Comparison of ENCODE assay signal across 1 fruit fly cellular context in genomic region chr3R:11557492-11557965, dm6.
TF ChIP-seq lines count a peak whose summit lies in the region.

Gene CG10898, plus strand, starts transcription at chr3R:11557776.

TF ChIP-seq in whole organism, embryonic, 481 proteins besides CTCF, POLR2A, EP300 and RAD21 (continued from another document and continues in another):
- peak in 1 of 2 experiments; percentile 60 for TF ChIP-seq crp (GFP tag; optimal IDR thresholded peaks at IDR 0.05; lab: Kevin White, UChicago)
- TF ChIP-seq H15 (GFP tag; IDR thresholded peaks at IDR 0.05; lab: Robert Waterston, UW), result peak; percentile 81
- TF ChIP-seq CG9727 (GFP tag; optimal IDR thresholded peaks at IDR 0.05; lab: Kevin White, UChicago), result peak; percentile 75
- peak; percentile 83 for TF ChIP-seq Side (GFP tag; optimal IDR thresholded peaks at IDR 0.05; lab: Kevin White, UChicago)
- TF ChIP-seq CG8388 (GFP tag; optimal IDR thresholded peaks at IDR 0.05; lab: Kevin White, UChicago), result peak; percentile 71
- TF ChIP-seq CG10366 (GFP tag; IDR thresholded peaks at IDR 0.05; lab: Robert Waterston, UW), result peak; percentile 86
- peak; percentile 86 for TF ChIP-seq lmd (GFP tag; IDR thresholded peaks at IDR 0.05; lab: Robert Waterston, UW)
- peak; percentile 76 for TF ChIP-seq CG10209 (GFP tag; optimal IDR thresholded peaks at IDR 0.05; lab: Kevin White, UChicago)
- peak; percentile 88 for TF ChIP-seq so (GFP tag; IDR thresholded peaks at IDR 0.05; lab: Robert Waterston, UW)
- peak; percentile 87 for TF ChIP-seq CG30020 (tag; optimal IDR thresholded peaks at IDR 0.05; lab: Kevin White, UChicago)
- peak; percentile 58 for TF ChIP-seq salm (tag; optimal IDR thresholded peaks at IDR 0.05; lab: Kevin White, UChicago)
- peak; percentile 89 for TF ChIP-seq phol (tag; optimal IDR thresholded peaks at IDR 0.05; lab: Kevin White, UChicago)
- no peak for TF ChIP-seq sc (optimal IDR thresholded peaks at IDR 0.05; lab: Kevin White, UChicago)
- TF ChIP-seq sc (GFP tag; optimal IDR thresholded peaks at IDR 0.05; lab: Kevin White, UChicago), result peak; percentile 44
- TF ChIP-seq CG13296 (GFP tag; optimal IDR thresholded peaks at IDR 0.05; lab: Kevin White, UChicago), result peak; percentile 72
- no peak for TF ChIP-seq tll (GFP tag; optimal IDR thresholded peaks at IDR 0.05; lab: Kevin White, UChicago)
- peak; percentile 67 for TF ChIP-seq seq (GFP tag; IDR thresholded peaks at IDR 0.05; lab: Robert Waterston, UW)
- TF ChIP-seq Dref (GFP tag; IDR thresholded peaks at IDR 0.05; lab: Robert Waterston, UW), result peak; percentile 50
- TF ChIP-seq Xrp1 (GFP tag; IDR thresholded peaks at IDR 0.05; lab: Robert Waterston, UW), result peak; percentile 89
- TF ChIP-seq CG7786 (GFP tag; optimal IDR thresholded peaks at IDR 0.05; lab: Kevin White, UChicago), result peak; percentile 83
- TF ChIP-seq crc (GFP tag; optimal IDR thresholded peaks at IDR 0.05; lab: Kevin White, UChicago), result peak; percentile 57
- TF ChIP-seq CG18476 (GFP tag; optimal IDR thresholded peaks at IDR 0.05; lab: Kevin White, UChicago), result peak; percentile 69
- peak; percentile 90 for TF ChIP-seq CG13775 (GFP tag; optimal IDR thresholded peaks at IDR 0.05; lab: Kevin White, UChicago)
- peak; percentile 70 for TF ChIP-seq Mes4 (GFP tag; optimal IDR thresholded peaks at IDR 0.05; lab: Kevin White, UChicago)
- TF ChIP-seq CG14050 (GFP tag; IDR thresholded peaks at IDR 0.05; lab: Robert Waterston, UW), result peak; percentile 79
- TF ChIP-seq zfh1 (GFP tag; IDR thresholded peaks at IDR 0.05; lab: Robert Waterston, UW), result peak; percentile 87
- TF ChIP-seq CrebB (tag; optimal IDR thresholded peaks at IDR 0.05; lab: Kevin White, UChicago), result peak; percentile 71
- TF ChIP-seq CG7357 (GFP tag; IDR thresholded peaks at IDR 0.05; lab: Robert Waterston, UW), result peak; percentile 81
- TF ChIP-seq cg (GFP tag; optimal IDR thresholded peaks at IDR 0.05; lab: Kevin White, UChicago), result no peak
- peak; percentile 74 for TF ChIP-seq sug (tag; optimal IDR thresholded peaks at IDR 0.05; lab: Kevin White, UChicago)
- peak; percentile 70 for TF ChIP-seq gt (GFP tag; IDR thresholded peaks at IDR 0.05; lab: Robert Waterston, UW)
- TF ChIP-seq emc (GFP tag; optimal IDR thresholded peaks at IDR 0.05; lab: Kevin White, UChicago), result peak; percentile 46
- TF ChIP-seq wdn (GFP tag; IDR thresholded peaks at IDR 0.05; lab: Robert Waterston, UW), result peak; percentile 75
- TF ChIP-seq da (GFP tag; optimal IDR thresholded peaks at IDR 0.05; lab: Kevin White, UChicago), result peak; percentile 41
- peak; percentile 62 for TF ChIP-seq nau (GFP tag; optimal IDR thresholded peaks at IDR 0.05; lab: Kevin White, UChicago)
- TF ChIP-seq trh (GFP tag; optimal IDR thresholded peaks at IDR 0.05; lab: Kevin White, UChicago), result peak; percentile 33
- TF ChIP-seq sr (GFP tag; IDR thresholded peaks at IDR 0.05; lab: Robert Waterston, UW), result peak; percentile 50; the same call in 1 of the 3 replicates
- TF ChIP-seq pum (GFP tag; optimal IDR thresholded peaks at IDR 0.05; lab: Kevin White, UChicago), result peak; percentile 90
- TF ChIP-seq CG31441 (GFP tag; IDR thresholded peaks at IDR 0.05; lab: Robert Waterston, UW), result peak; percentile 61
- TF ChIP-seq CG16815 (GFP tag; optimal IDR thresholded peaks at IDR 0.05; lab: Kevin White, UChicago), result peak; percentile 64
- peak; percentile 74 for TF ChIP-seq CG1602 (GFP tag; optimal IDR thresholded peaks at IDR 0.05; lab: Kevin White, UChicago)
- peak; percentile 75 for TF ChIP-seq CG7839 (tag; optimal IDR thresholded peaks at IDR 0.05; lab: Kevin White, UChicago)
- no peak for TF ChIP-seq Hey (tag; optimal IDR thresholded peaks at IDR 0.05; lab: Kevin White, UChicago)
- TF ChIP-seq Usf (GFP tag; optimal IDR thresholded peaks at IDR 0.05; lab: Kevin White, UChicago), result peak; percentile 12
- no peak for TF ChIP-seq pita (GFP tag; optimal IDR thresholded peaks at IDR 0.05; lab: Kevin White, UChicago)
- TF ChIP-seq Stat92E (GFP tag; optimal IDR thresholded peaks at IDR 0.05; lab: Kevin White, UChicago), result no peak
- TF ChIP-seq CG31365 (tag; optimal IDR thresholded peaks at IDR 0.05; lab: Kevin White, UChicago), result peak; percentile 9
- peak; percentile 66 for TF ChIP-seq Poxn (GFP tag; IDR thresholded peaks at IDR 0.05; lab: Robert Waterston, UW)
- peak; percentile 79 for TF ChIP-seq CG18599 (GFP tag; optimal IDR thresholded peaks at IDR 0.05; lab: Kevin White, UChicago)
- 0 out of 2 replicates have a peak, but pooled peaks have one; percentile 28 for TF ChIP-seq CG43689 (GFP tag; IDR thresholded peaks at IDR 0.05; lab: Robert Waterston, UW)
- peak; percentile 13 for TF ChIP-seq btn (GFP tag; optimal IDR thresholded peaks at IDR 0.05; lab: Kevin White, UChicago)
- TF ChIP-seq CG17612 (GFP tag; IDR thresholded peaks at IDR 0.05; lab: Robert Waterston, UW), result peak; percentile 74
- TF ChIP-seq Drgx (GFP tag; IDR thresholded peaks at IDR 0.05; lab: Robert Waterston, UW), result peak; percentile 73
- peak; percentile 87 for TF ChIP-seq pnt (GFP tag; optimal IDR thresholded peaks at IDR 0.05; lab: Kevin White, UChicago)
- TF ChIP-seq eve (GFP tag; optimal IDR thresholded peaks at IDR 0.05; lab: Kevin White, UChicago), result no peak
- TF ChIP-seq CG14710 (tag; optimal IDR thresholded peaks at IDR 0.05; lab: Kevin White, UChicago), result peak; percentile 89
- peak; percentile 66 for TF ChIP-seq Sry-δ (GFP tag; optimal IDR thresholded peaks at IDR 0.05; lab: Kevin White, UChicago)
- peak; percentile 20; the same call in 1 of the 2 replicates for TF ChIP-seq ham (GFP tag; IDR thresholded peaks at IDR 0.05; lab: Robert Waterston, UW)
- TF ChIP-seq CG3281 (GFP tag; optimal IDR thresholded peaks at IDR 0.05; lab: Kevin White, UChicago), result peak; percentile 76
- TF ChIP-seq Myb (GFP tag; optimal IDR thresholded peaks at IDR 0.05; lab: Kevin White, UChicago), result peak; percentile 98
- peak; percentile 83 for TF ChIP-seq Rx (GFP tag; IDR thresholded peaks at IDR 0.05; lab: Robert Waterston, UW)
- peak; percentile 42 for TF ChIP-seq Nf-YB (GFP tag; optimal IDR thresholded peaks at IDR 0.05; lab: Kevin White, UChicago)
- peak; percentile 93 for TF ChIP-seq CG11456 (GFP tag; IDR thresholded peaks at IDR 0.05; lab: Robert Waterston, UW)
- TF ChIP-seq CG7372 (GFP tag; IDR thresholded peaks at IDR 0.05; lab: Robert Waterston, UW), result peak; percentile 77
- peak; percentile 81 for TF ChIP-seq CG17361 (GFP tag; IDR thresholded peaks at IDR 0.05; lab: Robert Waterston, UW)
- TF ChIP-seq Kr (GFP tag; optimal IDR thresholded peaks at IDR 0.05; lab: Kevin White, UChicago), result no peak
- peak; percentile 95 for TF ChIP-seq CHES-1-like (GFP tag; optimal IDR thresholded peaks at IDR 0.05; lab: Kevin White, UChicago)
- peak; percentile 33 for TF ChIP-seq Vsx1 (GFP tag; optimal IDR thresholded peaks at IDR 0.05; lab: Kevin White, UChicago)
- TF ChIP-seq CG15514 (GFP tag; optimal IDR thresholded peaks at IDR 0.05; lab: Kevin White, UChicago), result peak; percentile 80
- TF ChIP-seq lbe (GFP tag; optimal IDR thresholded peaks at IDR 0.05; lab: Kevin White, UChicago), result peak; percentile 36
- TF ChIP-seq nmo (GFP tag; optimal IDR thresholded peaks at IDR 0.05; lab: Kevin White, UChicago), result peak; percentile 93
- TF ChIP-seq CG8281 (tag; optimal IDR thresholded peaks at IDR 0.05; lab: Kevin White, UChicago), result peak; percentile 17
- peak; percentile 81 for TF ChIP-seq CG31224 (GFP tag; IDR thresholded peaks at IDR 0.05; lab: Robert Waterston, UW)
- TF ChIP-seq CG18764 (GFP tag; optimal IDR thresholded peaks at IDR 0.05; lab: Kevin White, UChicago), result peak; percentile 99
- peak; percentile 27 for TF ChIP-seq CG12104 (GFP tag; optimal IDR thresholded peaks at IDR 0.05; lab: Kevin White, UChicago)
- peak; percentile 80 for TF ChIP-seq ap (GFP tag; IDR thresholded peaks at IDR 0.05; lab: Robert Waterston, UW)
- no peak for TF ChIP-seq D (optimal IDR thresholded peaks at IDR 0.05; lab: Kevin White, UChicago)
- peak; percentile 55 for TF ChIP-seq D (GFP tag; optimal IDR thresholded peaks at IDR 0.05; lab: Kevin White, UChicago)
- 0 out of 3 replicates have a peak, but pooled peaks have one; percentile 47 for TF ChIP-seq CG2199 (GFP tag; IDR thresholded peaks at IDR 0.05; lab: Robert Waterston, UW)
- 0 out of 2 replicates have a peak, but pooled peaks have one; percentile 6 for TF ChIP-seq amos (GFP tag; IDR thresholded peaks at IDR 0.05; lab: Robert Waterston, UW; ENCODE audit: partially characterized antibody)
- TF ChIP-seq tap (tag; optimal IDR thresholded peaks at IDR 0.05; lab: Kevin White, UChicago), result peak; percentile 20
- peak; percentile 82 for TF ChIP-seq CG15269 (tag; optimal IDR thresholded peaks at IDR 0.05; lab: Kevin White, UChicago)
- 0 out of 2 replicates have a peak, but pooled peaks have one; percentile 17 for TF ChIP-seq ato (GFP tag; IDR thresholded peaks at IDR 0.05; lab: Robert Waterston, UW; ENCODE audit: partially characterized antibody)
- peak; percentile 86 for TF ChIP-seq Blimp-1 (GFP tag; optimal IDR thresholded peaks at IDR 0.05; lab: Kevin White, UChicago)
- peak; percentile 61 for TF ChIP-seq Dp (GFP tag; optimal IDR thresholded peaks at IDR 0.05; lab: Kevin White, UChicago)
- peak; percentile 78 for TF ChIP-seq CG4424 (GFP tag; optimal IDR thresholded peaks at IDR 0.05; lab: Kevin White, UChicago)
- peak; percentile 88 for TF ChIP-seq Hmr (GFP tag; optimal IDR thresholded peaks at IDR 0.05; lab: Kevin White, UChicago)
- TF ChIP-seq CG9609 (GFP tag; optimal IDR thresholded peaks at IDR 0.05; lab: Kevin White, UChicago), result peak; percentile 84
- peak in 1 of 3 experiments; percentile 69 for TF ChIP-seq lola (GFP tag; optimal IDR thresholded peaks at IDR 0.05; lab: Kevin White, UChicago)
- peak; percentile 76 for TF ChIP-seq CG10654 (GFP tag; optimal IDR thresholded peaks at IDR 0.05; lab: Kevin White, UChicago)
- TF ChIP-seq psq (GFP tag; optimal IDR thresholded peaks at IDR 0.05; lab: Kevin White, UChicago), result peak; percentile 34
- peak; percentile 65 for TF ChIP-seq CG17385 (GFP tag; optimal IDR thresholded peaks at IDR 0.05; lab: Kevin White, UChicago)
- TF ChIP-seq dan (GFP tag; IDR thresholded peaks at IDR 0.05; lab: Robert Waterston, UW), result no peak
- TF ChIP-seq Gsc (GFP tag; IDR thresholded peaks at IDR 0.05; lab: Robert Waterston, UW), result peak; percentile 42; the same call in 1 of the 2 replicates
- no peak for TF ChIP-seq zen2 (GFP tag; IDR thresholded peaks at IDR 0.05; lab: Robert Waterston, UW; ENCODE audit: partially characterized antibody)
- no peak for TF ChIP-seq Bgb (GFP tag; IDR thresholded peaks at IDR 0.05; lab: Robert Waterston, UW; ENCODE audit: partially characterized antibody)
- TF ChIP-seq bcd (GFP tag; optimal IDR thresholded peaks at IDR 0.05; lab: Kevin White, UChicago), result peak; percentile 81
- peak; percentile 73 for TF ChIP-seq Fer1 (GFP tag; optimal IDR thresholded peaks at IDR 0.05; lab: Kevin White, UChicago)
- peak; percentile 88 for TF ChIP-seq maf-S (GFP tag; optimal IDR thresholded peaks at IDR 0.05; lab: Kevin White, UChicago)
- peak; percentile 41 for TF ChIP-seq hkb (optimal IDR thresholded peaks at IDR 0.05; lab: Kevin White, UChicago)
- peak; percentile 88 for TF ChIP-seq hkb (GFP tag; IDR thresholded peaks at IDR 0.05; lab: Robert Waterston, UW)
- peak; percentile 91 for TF ChIP-seq ci (GFP tag; IDR thresholded peaks at IDR 0.05; lab: Robert Waterston, UW)
- peak; percentile 77 for TF ChIP-seq gfzf (GFP tag; optimal IDR thresholded peaks at IDR 0.05; lab: Kevin White, UChicago)
- peak; percentile 67 for TF ChIP-seq HmgD (GFP tag; optimal IDR thresholded peaks at IDR 0.05; lab: Kevin White, UChicago)
- TF ChIP-seq br (optimal IDR thresholded peaks at IDR 0.05; lab: Kevin White, UChicago), result no peak
- TF ChIP-seq prd (optimal IDR thresholded peaks at IDR 0.05; lab: Kevin White, UChicago), result no peak
- peak; percentile 89 for TF ChIP-seq prd (GFP tag; IDR thresholded peaks at IDR 0.05; lab: Robert Waterston, UW)
- peak; percentile 43 for TF ChIP-seq Jarid2 (GFP tag; optimal IDR thresholded peaks at IDR 0.05; lab: Kevin White, UChicago)
- TF ChIP-seq org-1 (GFP tag; optimal IDR thresholded peaks at IDR 0.05; lab: Kevin White, UChicago), result peak; percentile 34
- peak; percentile 82 for TF ChIP-seq HLH54F (GFP tag; optimal IDR thresholded peaks at IDR 0.05; lab: Kevin White, UChicago)
- TF ChIP-seq Nf-YA (GFP tag; IDR thresholded peaks at IDR 0.05; lab: Robert Waterston, UW), result no peak
- TF ChIP-seq CG8478 (optimal IDR thresholded peaks at IDR 0.05; lab: Kevin White, UChicago), result no peak
- TF ChIP-seq CG4360 (GFP tag; IDR thresholded peaks at IDR 0.05; lab: Robert Waterston, UW), result 0 out of 2 replicates have a peak, but pooled peaks have one; percentile 32
- peak; percentile 2 for TF ChIP-seq disco-r (GFP tag; optimal IDR thresholded peaks at IDR 0.05; lab: Kevin White, UChicago)
- TF ChIP-seq CG6765 (GFP tag; optimal IDR thresholded peaks at IDR 0.05; lab: Kevin White, UChicago), result peak; percentile 48
- peak; percentile 98 for TF ChIP-seq Ets65A (GFP tag; lab: Kevin White, UChicago)
- peak; percentile 86 for TF ChIP-seq tx (GFP tag; optimal IDR thresholded peaks at IDR 0.05; lab: Kevin White, UChicago)
- peak; percentile 56 for TF ChIP-seq MESR4 (GFP tag; optimal IDR thresholded peaks at IDR 0.05; lab: Kevin White, UChicago)
- TF ChIP-seq cato (GFP tag; optimal IDR thresholded peaks at IDR 0.05; lab: Kevin White, UChicago; ENCODE audit: borderline replicate concordance), result peak; percentile 68
- TF ChIP-seq fru (optimal IDR thresholded peaks at IDR 0.05; lab: Kevin White, UChicago), result no peak
- peak; percentile 43 for TF ChIP-seq CG6683 (GFP tag; optimal IDR thresholded peaks at IDR 0.05; lab: Kevin White, UChicago)
- TF ChIP-seq CG11695 (GFP tag; IDR thresholded peaks at IDR 0.05; lab: Robert Waterston, UW), result peak; percentile 83
- peak; percentile 69 for TF ChIP-seq CG15696 (tag; optimal IDR thresholded peaks at IDR 0.05; lab: Kevin White, UChicago)
- peak; percentile 86 for TF ChIP-seq repo (GFP tag; optimal IDR thresholded peaks at IDR 0.05; lab: Kevin White, UChicago)
- peak; percentile 41 for TF ChIP-seq Hmx (GFP tag; optimal IDR thresholded peaks at IDR 0.05; lab: Kevin White, UChicago)
- peak; percentile 31; the same call in 1 of the 2 replicates for TF ChIP-seq GATAe (GFP tag; conservative IDR thresholded peaks at IDR 0.05; lab: Robert Waterston, UW)
- TF ChIP-seq CG4820 (GFP tag; optimal IDR thresholded peaks at IDR 0.05; lab: Kevin White, UChicago), result peak; percentile 83
- peak; percentile 82 for TF ChIP-seq ERR (GFP tag; optimal IDR thresholded peaks at IDR 0.05; lab: Kevin White, UChicago)
- peak; percentile 82 for TF ChIP-seq CG3726 (GFP tag; IDR thresholded peaks at IDR 0.05; lab: Robert Waterston, UW)
- TF ChIP-seq pb (GFP tag; optimal IDR thresholded peaks at IDR 0.05; lab: Kevin White, UChicago), result peak; percentile 61
- no peak for TF ChIP-seq CG15479 (GFP tag; optimal IDR thresholded peaks at IDR 0.05; lab: Kevin White, UChicago)
